Fruit fly (Drosophila melanogaster) whole organism, embryonic: ENCODE measurements around the gene mxt.

Experiments used
- Blimp-1 ChIP-seq: fragments of 200-800 bp; sonication (Bioruptor generic); optimal IDR thresholded peaks from 3 replicates; lab custom pipeline; 2018; ENCODE audit warnings: missing biosample characterization, missing genetic modification characterization, mild to moderate bottlenecking, moderate library complexity, missing genetic modification reagents
- CG15514 ChIP-seq: fragments of 200-800 bp; sonication (Bioruptor generic); optimal IDR thresholded peaks from 3 replicates; lab custom pipeline; 2017; ENCODE audit warnings: missing biosample characterization, missing genetic modification characterization, mild to moderate bottlenecking, moderate library complexity, missing genetic modification reagents
- CG3726 ChIP-seq: fragments of 200-800 bp; sonication (Bioruptor generic); IDR thresholded peaks from 3 replicates; pipeline ENCODE4, ENCODE4 v1.3.6; 2022; ENCODE audit warnings: missing biosample characterization, missing genetic modification characterization
- CG8290 ChIP-seq, 3 experiments: fragments of 200-800 bp; sonication (Bioruptor generic); optimal IDR thresholded peaks; 2 replicates each; lab custom pipeline; 2016 to 2019; ENCODE audit warnings: missing biosample characterization in 3 of 3, missing genetic modification characterization in 3 of 3, mild to moderate bottlenecking in 2 of 3, moderate library complexity in 1 of 3
- Sox100B ChIP-seq: fragments of 200-800 bp; sonication (Bioruptor generic); optimal IDR thresholded peaks from 3 replicates; lab custom pipeline; 2018; ENCODE audit warnings: missing biosample characterization, mild to moderate bottlenecking, missing genetic modification characterization
- dmrt99B ChIP-seq: fragments of 200-800 bp; sonication (Bioruptor generic); optimal IDR thresholded peaks from 2 replicates; lab custom pipeline; 2018; ENCODE audit warnings: missing biosample characterization, mild to moderate bottlenecking, missing genetic modification characterization, moderate library complexity
- hth ChIP-seq: fragments of >200 bp; optimal IDR thresholded peaks from 2 replicates; lab custom pipeline; 2017; ENCODE audit warnings: inconsistent platforms

dm6 chr2L:4813023-4813339 lies 34.1 kb downstream of the mxt start:
- TF ChIP-seq CG15514 (GFP tag; lab: Kevin White, UChicago): no peak
- no peak for TF ChIP-seq dmrt99B (tag; lab: Kevin White, UChicago)
- no peak for TF ChIP-seq hth (lab: Kevin White, UChicago)
- TF ChIP-seq CG3726 (GFP tag; lab: Robert Waterston, UW): no peak
- no peak for TF ChIP-seq CG8290 (GFP tag; optimal IDR thresholded peaks at IDR 0.05; lab: Kevin White, UChicago)
- TF ChIP-seq CG8290 (tag; optimal IDR thresholded peaks at IDR 0.05; lab: Kevin White, UChicago): no peak
- TF ChIP-seq Blimp-1 (GFP tag; lab: Kevin White, UChicago): peak; percentile 7
- no peak for TF ChIP-seq Sox100B
